Fruit fly (Drosophila melanogaster) whole organism, embryonic: ENCODE measurements around the gene BTBD9.

ENCODE experiments used
- ATbp ChIP-seq: fragments of 200-800 bp; sonication (Bioruptor generic); optimal IDR thresholded peaks from 2 replicates; lab custom pipeline; 2017; ENCODE audit warnings: missing biosample characterization, mild to moderate bottlenecking, missing genetic modification characterization, missing genetic modification reagents
- Antp ChIP-seq: fragments of 200-800 bp; sonication (Bioruptor generic); optimal IDR thresholded peaks from 3 replicates; lab custom pipeline; 2016; ENCODE audit warnings: missing biosample characterization, missing genetic modification characterization
- Blimp-1 ChIP-seq: fragments of 200-800 bp; sonication (Bioruptor generic); optimal IDR thresholded peaks from 3 replicates; lab custom pipeline; 2018; ENCODE audit warnings: missing biosample characterization, missing genetic modification characterization, mild to moderate bottlenecking, moderate library complexity, missing genetic modification reagents
- CG10147 ChIP-seq: fragments of 200-800 bp; sonication (Bioruptor generic); optimal IDR thresholded peaks from 2 replicates; lab custom pipeline; 2019; ENCODE audit warnings: missing biosample characterization, mild to moderate bottlenecking, missing genetic modification characterization, moderate library complexity
- CG11504 ChIP-seq: fragments of 200-800 bp; sonication (Bioruptor generic); optimal IDR thresholded peaks from 3 replicates; lab custom pipeline; 2019; ENCODE audit warnings: missing biosample characterization, mild to moderate bottlenecking, missing genetic modification characterization, moderate library complexity
- CG12236 ChIP-seq: fragments of 200-800 bp; sonication (Bioruptor generic); optimal IDR thresholded peaks from 2 replicates; lab custom pipeline; 2016; ENCODE audit warnings: missing biosample characterization, missing genetic modification characterization
- CG13123 ChIP-seq: fragments of 200-800 bp; sonication (Bioruptor generic); optimal IDR thresholded peaks from 2 replicates; lab custom pipeline; 2016; ENCODE audit warnings: missing biosample characterization, missing genetic modification characterization
- CG14710 ChIP-seq: fragments of 200-800 bp; sonication (Bioruptor generic); optimal IDR thresholded peaks from 3 replicates; lab custom pipeline; 2019; ENCODE audit warnings: missing biosample characterization, mild to moderate bottlenecking, missing genetic modification characterization, moderate library complexity
- CG15269 ChIP-seq: fragments of 200-800 bp; sonication (Bioruptor generic); optimal IDR thresholded peaks from 2 replicates; lab custom pipeline; 2018; ENCODE audit warnings: missing biosample characterization, mild to moderate bottlenecking, missing genetic modification characterization, moderate library complexity
- CG15601 ChIP-seq: fragments of 200-800 bp; sonication (Bioruptor generic); optimal IDR thresholded peaks from 3 replicates; lab custom pipeline; 2019; ENCODE audit warnings: missing biosample characterization, mild to moderate bottlenecking, missing genetic modification characterization, moderate library complexity
- CG16863 ChIP-seq: fragments of 200-800 bp; sonication (Bioruptor generic); optimal IDR thresholded peaks from 3 replicates; lab custom pipeline; 2016; ENCODE audit warnings: missing biosample characterization, missing genetic modification characterization
- CG17328 ChIP-seq: fragments of 200-800 bp; sonication (Bioruptor generic); IDR thresholded peaks from 2 replicates; pipeline ENCODE4 v1.3.6; 2022; ENCODE audit warnings: missing biosample characterization, missing genetic modification characterization
- CG17385 ChIP-seq: fragments of 200-800 bp; sonication (Bioruptor generic); optimal IDR thresholded peaks from 3 replicates; lab custom pipeline; 2018; ENCODE audit warnings: missing biosample characterization, mild to moderate bottlenecking, missing genetic modification characterization
- CG17829 ChIP-seq: fragments of 200-800 bp; optimal IDR thresholded peaks from 2 replicates; lab custom pipeline; 2019; ENCODE audit warnings: missing biosample characterization, mild to moderate bottlenecking, missing genetic modification characterization, moderate library complexity
- CG17912 ChIP-seq: fragments of 200-800 bp; sonication (Bioruptor generic); optimal IDR thresholded peaks from 2 replicates; lab custom pipeline; 2018; ENCODE audit warnings: missing biosample characterization, mild to moderate bottlenecking, missing genetic modification characterization
- CG18619 ChIP-seq: fragments of 200-800 bp; sonication (Bioruptor generic); optimal IDR thresholded peaks from 3 replicates; lab custom pipeline; 2017; ENCODE audit warnings: missing biosample characterization, mild to moderate bottlenecking, missing genetic modification characterization
- CG3407 ChIP-seq: fragments of 200-800 bp; sonication (Bioruptor generic); optimal IDR thresholded peaks from 2 replicates; lab custom pipeline; 2018; ENCODE audit warnings: missing biosample characterization, mild to moderate bottlenecking, missing genetic modification characterization
- CG42726 ChIP-seq: fragments of 200-800 bp; sonication (Bioruptor generic); IDR thresholded peaks from 2 replicates; pipeline ENCODE4 v1.3.6; 2022; ENCODE audit warnings: missing biosample characterization, missing genetic modification characterization; ENCODE audit not compliant: partially characterized antibody
- CG6254 ChIP-seq: fragments of 200-800 bp; sonication (Bioruptor generic); optimal IDR thresholded peaks from 3 replicates; lab custom pipeline; 2017; ENCODE audit warnings: mild to moderate bottlenecking, missing biosample characterization, missing genetic modification reagents, missing genetic modification characterization
- CG6683 ChIP-seq: fragments of 200-800 bp; sonication (Bioruptor generic); optimal IDR thresholded peaks from 2 replicates; lab custom pipeline; 2017; ENCODE audit warnings: missing biosample characterization, mild to moderate bottlenecking, missing genetic modification characterization, missing genetic modification reagents
- CG7928 ChIP-seq: fragments of 200-800 bp; sonication (Bioruptor generic); optimal IDR thresholded peaks from 2 replicates; lab custom pipeline; 2017; ENCODE audit warnings: missing biosample characterization, mild to moderate bottlenecking, missing genetic modification characterization
- CG8290 ChIP-seq, 3 experiments: fragments of 200-800 bp; sonication (Bioruptor generic); optimal IDR thresholded peaks; 2 replicates each; lab custom pipeline; 2016 to 2019; ENCODE audit warnings: missing biosample characterization in 3 of 3, missing genetic modification characterization in 3 of 3, mild to moderate bottlenecking in 2 of 3, moderate library complexity in 1 of 3
- CG9797 ChIP-seq: fragments of 200-800 bp; sonication (Bioruptor generic); optimal IDR thresholded peaks from 3 replicates; lab custom pipeline; 2018; ENCODE audit warnings: missing biosample characterization, mild to moderate bottlenecking, missing genetic modification characterization
- Camta ChIP-seq: fragments of 200-800 bp; sonication (Bioruptor generic); optimal IDR thresholded peaks from 2 replicates; lab custom pipeline; 2016; ENCODE audit warnings: missing biosample characterization, missing genetic modification characterization
- Chrac-16 ChIP-seq: fragments of 200-800 bp; sonication (Bioruptor generic); optimal IDR thresholded peaks from 3 replicates; lab custom pipeline; 2016; ENCODE audit warnings: missing biosample characterization, missing genetic modification characterization
- D19A ChIP-seq: fragments of 200-800 bp; optimal IDR thresholded peaks from 3 replicates; lab custom pipeline; 2019; ENCODE audit warnings: missing biosample characterization, mild to moderate bottlenecking, missing genetic modification characterization, moderate library complexity
- Eip74EF ChIP-seq, 2 experiments: fragments of 200-800 bp in 1 of 2; fragments of >200 bp in 1 of 2; sonication (Bioruptor generic) in 1 of 2; optimal IDR thresholded peaks; 2 replicates each; lab custom pipeline; 2017 to 2019; ENCODE audit warnings: missing biosample characterization in 2 of 2, missing genetic modification characterization in 2 of 2, mild to moderate bottlenecking in 1 of 2, moderate library complexity in 1 of 2
- Fer1 ChIP-seq: fragments of 200-800 bp; sonication (Bioruptor generic); optimal IDR thresholded peaks from 2 replicates; lab custom pipeline; 2017; ENCODE audit warnings: missing biosample characterization, mild to moderate bottlenecking, missing genetic modification characterization
- HmgZ ChIP-seq: fragments of 200-800 bp; sonication (Bioruptor generic); optimal IDR thresholded peaks from 2 replicates; lab custom pipeline; 2018; ENCODE audit warnings: missing biosample characterization, mild to moderate bottlenecking, missing genetic modification characterization
- Hr3 ChIP-seq: fragments of 200-800 bp; sonication (Bioruptor generic); optimal IDR thresholded peaks from 3 replicates; lab custom pipeline; 2016; ENCODE audit warnings: missing biosample characterization, missing genetic modification characterization
- Hr51 ChIP-seq, 2 experiments: fragments of 200-800 bp; sonication (Bioruptor generic); optimal IDR thresholded peaks; 2 replicates in 1 of 2; 3 replicates in 1 of 2; lab custom pipeline; 2016 to 2018; ENCODE audit warnings: missing biosample characterization in 2 of 2, missing genetic modification characterization in 2 of 2, mild to moderate bottlenecking in 1 of 2, moderate library complexity in 1 of 2
- Hsf ChIP-seq: fragments of 200-800 bp; sonication (Bioruptor generic); optimal IDR thresholded peaks from 3 replicates; lab custom pipeline; 2016; ENCODE audit warnings: missing biosample characterization, missing genetic modification characterization
- Meics ChIP-seq: fragments of 200-800 bp; sonication (Bioruptor generic); optimal IDR thresholded peaks from 2 replicates; lab custom pipeline; 2017; ENCODE audit warnings: missing biosample characterization, mild to moderate bottlenecking, missing genetic modification characterization
- NfI ChIP-seq: fragments of 200-800 bp; sonication (Bioruptor generic); optimal IDR thresholded peaks from 3 replicates; lab custom pipeline; 2018; ENCODE audit warnings: missing biosample characterization, mild to moderate bottlenecking, missing genetic modification characterization, moderate library complexity
- Pdp1 ChIP-seq, 2 experiments: fragments of 200-800 bp; sonication (Bioruptor generic); optimal IDR thresholded peaks; 3 replicates each; lab custom pipeline; 2016; ENCODE audit warnings: missing biosample characterization in 2 of 2, missing genetic modification characterization in 2 of 2, mild to moderate bottlenecking in 1 of 2, moderate library complexity in 1 of 2
- Usf ChIP-seq: fragments of 200-800 bp; sonication (Bioruptor generic); optimal IDR thresholded peaks from 2 replicates; lab custom pipeline; 2017; ENCODE audit warnings: missing genotype, missing biosample characterization, missing genetic modification characterization
- dimm ChIP-seq: fragments of 200-800 bp; sonication (Bioruptor generic); IDR thresholded peaks from 2 replicates; pipeline ENCODE4 v1.3.6; 2022; ENCODE audit warnings: missing biosample characterization, missing genetic modification characterization
- dmrt11E ChIP-seq: fragments of 200-800 bp; sonication (Bioruptor generic); optimal IDR thresholded peaks from 3 replicates; lab custom pipeline; 2018; ENCODE audit warnings: missing biosample characterization, mild to moderate bottlenecking, missing genetic modification characterization, moderate library complexity
- dmrt99B ChIP-seq: fragments of 200-800 bp; sonication (Bioruptor generic); optimal IDR thresholded peaks from 2 replicates; lab custom pipeline; 2018; ENCODE audit warnings: missing biosample characterization, mild to moderate bottlenecking, missing genetic modification characterization, moderate library complexity
- esg ChIP-seq: fragments of 200-800 bp; sonication (Bioruptor generic); conservative IDR thresholded peaks from 2 replicates; pipeline ENCODE4 v1.3.6; 2022; ENCODE audit warnings: missing biosample characterization, missing genetic modification characterization
- fd96Cb ChIP-seq: fragments of 200-800 bp; sonication (Bioruptor generic); optimal IDR thresholded peaks from 2 replicates; lab custom pipeline; 2018; ENCODE audit warnings: missing biosample characterization, mild to moderate bottlenecking, missing genetic modification characterization, moderate library complexity
- lab ChIP-seq: fragments of 200-800 bp; sonication (Bioruptor generic); optimal IDR thresholded peaks from 3 replicates; lab custom pipeline; 2017; ENCODE audit warnings: missing biosample characterization, missing genetic modification characterization, mild to moderate bottlenecking, moderate library complexity, missing genetic modification reagents
- nerfin-2 ChIP-seq: fragments of 200-800 bp; sonication (Bioruptor generic); IDR thresholded peaks from 2 replicates; pipeline ENCODE4 v1.3.6; 2022; ENCODE audit warnings: missing biosample characterization, missing genetic modification characterization; ENCODE audit not compliant: partially characterized antibody
- org-1 ChIP-seq: fragments of 200-800 bp; sonication (Bioruptor generic); optimal IDR thresholded peaks from 2 replicates; lab custom pipeline; 2017; ENCODE audit warnings: missing biosample characterization, missing genetic modification characterization
- psq ChIP-seq: fragments of 200-800 bp; sonication (Bioruptor generic); optimal IDR thresholded peaks from 2 replicates; lab custom pipeline; 2017; ENCODE audit warnings: missing biosample characterization, missing genetic modification characterization
- sens ChIP-seq: fragments of 200-800 bp; sonication (Bioruptor generic); peaks from one replicate; lab custom pipeline; 2016; ENCODE audit warnings: missing biosample characterization, missing genetic modification characterization
- slbo ChIP-seq: fragments of 200-800 bp; sonication (Bioruptor generic); IDR thresholded peaks from 2 replicates; pipeline ENCODE4 v1.3.6; 2022; ENCODE audit warnings: missing biosample characterization, missing genetic modification characterization
- trem ChIP-seq: fragments of 200-800 bp; optimal IDR thresholded peaks from 3 replicates; lab custom pipeline; 2019; ENCODE audit warnings: missing biosample characterization, mild to moderate bottlenecking, missing genetic modification characterization, moderate library complexity
- unpg ChIP-seq: fragments of 200-800 bp; sonication (Bioruptor generic); optimal IDR thresholded peaks from 3 replicates; lab custom pipeline; 2018; ENCODE audit warnings: missing biosample characterization, mild to moderate bottlenecking, missing genetic modification characterization, moderate library complexity

Gene BTBD9

DNA sequence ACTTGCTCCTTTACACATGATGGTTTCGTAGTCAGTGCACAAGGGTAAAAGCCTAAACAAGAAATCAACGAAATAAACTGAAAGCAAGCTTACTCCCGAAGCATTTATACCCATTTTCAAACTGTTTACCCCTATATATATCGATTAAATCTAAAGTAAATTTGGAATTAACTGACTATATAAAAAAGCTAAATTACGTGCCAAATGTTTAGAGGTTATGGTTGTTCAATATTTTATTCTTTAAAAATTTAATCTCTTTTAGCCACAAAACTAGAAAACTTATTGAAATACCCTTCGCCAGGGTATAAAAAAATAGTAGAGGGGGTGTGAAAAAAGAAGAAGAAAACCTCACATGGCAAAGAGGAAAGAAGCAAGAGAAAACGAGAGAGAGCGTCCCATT, 36.5 kb upstream of the BTBD9 start (continued):
- TF ChIP-seq Hr51 (GFP tag; optimal IDR thresholded peaks at IDR 0.05; lab: Kevin White, UChicago) (peak; percentile 22 to 75), Antp (GFP tag; lab: Kevin White, UChicago) (peak; percentile 18), CG9797 (GFP tag; lab: Kevin White, UChicago) (no peak), CG17385 (GFP tag; lab: Kevin White, UChicago) (peak; percentile 87), NfI (GFP tag; lab: Kevin White, UChicago) (peak; percentile 41), Blimp-1 (GFP tag; lab: Kevin White, UChicago) (peak; percentile 63), psq (GFP tag; lab: Kevin White, UChicago) (no peak), fd96Cb (tag; lab: Kevin White, UChicago) (peak; percentile 62), CG8290 (GFP tag; optimal IDR thresholded peaks at IDR 0.05; lab: Kevin White, UChicago) (no peak), CG8290 (tag; optimal IDR thresholded peaks at IDR 0.05; lab: Kevin White, UChicago) (no peak), CG12236 (no peak), slbo (GFP tag; lab: Robert Waterston, UW) (peak; percentile 49), Meics (peak; percentile 66), dimm (GFP tag; lab: Robert Waterston, UW) (no peak), unpg (peak; percentile 69), CG17829 (tag; lab: Kevin White, UChicago) (peak; percentile 61), dmrt11E (tag; lab: Kevin White, UChicago) (peak; percentile 80), Usf (GFP tag; lab: Kevin White, UChicago) (no peak), CG3407 (peak; percentile 26), Fer1 (GFP tag; lab: Kevin White, UChicago) (peak; percentile 70), sens (peak; percentile 92), CG6254 (peak; percentile 45), Chrac-16 (GFP tag; lab: Kevin White, UChicago) (peak; percentile 43), Pdp1 (GFP tag; optimal IDR thresholded peaks at IDR 0.05; lab: Kevin White, UChicago) (peak; percentile 20 to 33), CG15601 (tag; lab: Kevin White, UChicago) (peak; percentile 52), CG17328 (peak; percentile 60; the same call in 1 of the 2 replicates), ATbp (peak; percentile 53), CG16863 (peak; percentile 33), trem (peak; percentile 52), CG10147 (GFP tag; lab: Kevin White, UChicago) (peak; percentile 48), Hsf (GFP tag; lab: Kevin White, UChicago) (peak; percentile 54), CG6683 (peak; percentile 41), esg (GFP tag; lab: Robert Waterston, UW) (peak; percentile 43), dmrt99B (tag; lab: Kevin White, UChicago) (peak; percentile 75), org-1 (peak; percentile 18), Camta (GFP tag; lab: Kevin White, UChicago) (peak; percentile 60), CG42726 (no peak), HmgZ (peak; percentile 26), Hr3 (GFP tag; lab: Kevin White, UChicago) (peak; percentile 65), CG11504 (tag; lab: Kevin White, UChicago) (peak; percentile 74), CG14710 (peak; percentile 59), CG15269 (tag; lab: Kevin White, UChicago) (peak; percentile 67), CG18619 (peak; percentile 59), CG17912 (no peak), CG7928 (no peak), D19A (tag; lab: Kevin White, UChicago) (peak; percentile 93), Eip74EF (GFP tag; optimal IDR thresholded peaks at IDR 0.05; lab: Kevin White, UChicago) (peak in 1 of 2 experiments; percentile 27), lab (GFP tag; lab: Kevin White, UChicago) (peak; percentile 62), nerfin-2 (GFP tag; lab: Robert Waterston, UW) (no peak), CG13123 (GFP tag; lab: Kevin White, UChicago) (peak; percentile 37)
